Worm (Caenorhabditis elegans) whole organism, L2 larva: ENCODE results near the gene nas-39.

Experiments used
- fos-1 ChIP-seq: fragments of 150-350 bp; optimal IDR thresholded peaks from 2 replicates; lab custom pipeline; 2014; ENCODE audit warnings: missing biosample characterization, missing genetic modification characterization
- nhr-10 ChIP-seq: sonication (generic microtip); optimal IDR thresholded peaks from 2 replicates; lab custom pipeline; 2017; ENCODE audit warnings: missing biosample characterization, missing genetic modification characterization
- nhr-21 ChIP-seq: fragments of 150-350 bp; optimal IDR thresholded peaks from 2 replicates; lab custom pipeline; 2014; ENCODE audit warnings: missing biosample characterization, missing genetic modification characterization

ce11 chrX:16418396-16418795 is 38.3 kb upstream of the nas-39 start:
- TF ChIP-seq nhr-10: no peak
- no peak for TF ChIP-seq nhr-21 (tag; lab: Kevin White, UChicago)
- no peak for TF ChIP-seq fos-1
